Worm (Caenorhabditis elegans): Measurements from ENCODE around the gene R03D7.8.

R03D7.8 gene

ce11 chrII:10971677-10972076, 15.0 kb upstream of the R03D7.8 start:
- TF ChIP-seq lin-14 (GFP tag; optimal IDR thresholded peaks at IDR 0.05) (peak; percentile 35), pqm-1 (tag; optimal IDR thresholded peaks at IDR 0.05) (no peak), C04F5.9 (tag; optimal IDR thresholded peaks at IDR 0.05) (no peak), zip-4 (GFP tag; optimal IDR thresholded peaks at IDR 0.05) (no peak), elt-2 (tag; optimal IDR thresholded peaks at IDR 0.05) (no peak)

ce11 chrII:10970625-10971024, 13.9 kb upstream of the R03D7.8 start:
- no peak for TF ChIP-seq snpc-4 (tag; optimal IDR thresholded peaks at IDR 0.05)
- no peak for TF ChIP-seq ceh-8 (GFP tag; optimal IDR thresholded peaks at IDR 0.05)
- TF ChIP-seq nhr-19 (GFP tag; conservative IDR thresholded peaks at IDR 0.05): no peak
- no peak for TF ChIP-seq jun-1 (tag; optimal IDR thresholded peaks at IDR 0.05)
- no peak for TF ChIP-seq unc-62 (GFP tag; optimal IDR thresholded peaks at IDR 0.05)
- TF ChIP-seq C34B4.2 (tag; optimal IDR thresholded peaks at IDR 0.05): no peak
- no peak for TF ChIP-seq nhr-71 (tag; optimal IDR thresholded peaks at IDR 0.05)
- no peak for TF ChIP-seq C16A3.4 (tag; optimal IDR thresholded peaks at IDR 0.05)
- TF ChIP-seq hlh-17 (GFP tag; optimal IDR thresholded peaks at IDR 0.05; ENCODE audit: borderline replicate concordance): no peak
- TF ChIP-seq skn-1 (tag; optimal IDR thresholded peaks at IDR 0.05): no peak
- TF ChIP-seq swsn-7 (tag; optimal IDR thresholded peaks at IDR 0.05): no peak
- TF ChIP-seq lir-3 (tag; optimal IDR thresholded peaks at IDR 0.05; ENCODE audit: poor library complexity): no peak
- TF ChIP-seq hlh-4 (tag; optimal IDR thresholded peaks at IDR 0.05): no peak
- no peak for TF ChIP-seq aly-2 (tag; optimal IDR thresholded peaks at IDR 0.05)
- no peak for TF ChIP-seq elt-2 (tag; optimal IDR thresholded peaks at IDR 0.05)
- TF ChIP-seq nhr-47 (tag; optimal IDR thresholded peaks at IDR 0.05): peak; percentile 27
- no peak for TF ChIP-seq ztf-4 (tag; optimal IDR thresholded peaks at IDR 0.05)
- TF ChIP-seq isw-1 (GFP tag; IDR thresholded peaks at IDR 0.05): no peak
- TF ChIP-seq fkh-10 (GFP tag; optimal IDR thresholded peaks at IDR 0.05): no peak
- TF ChIP-seq unc-30 (tag; optimal IDR thresholded peaks at IDR 0.05): no peak
- no peak for TF ChIP-seq ceh-82 (tag; optimal IDR thresholded peaks at IDR 0.05)
- TF ChIP-seq elt-3 (tag; optimal IDR thresholded peaks at IDR 0.05): no peak
- TF ChIP-seq F16B12.6 (tag; optimal IDR thresholded peaks at IDR 0.05): no peak
- TF ChIP-seq hpl-2 (GFP tag; optimal IDR thresholded peaks at IDR 0.05): no peak
- TF ChIP-seq unc-130 (tag; optimal IDR thresholded peaks at IDR 0.05): no peak
- TF ChIP-seq lsy-2 (tag; optimal IDR thresholded peaks at IDR 0.05): no peak
- TF ChIP-seq fos-1 (tag; optimal IDR thresholded peaks at IDR 0.05): no peak
- TF ChIP-seq lin-39 (tag; optimal IDR thresholded peaks at IDR 0.05): no peak
- TF ChIP-seq dpl-1 (GFP tag; optimal IDR thresholded peaks at IDR 0.05): no peak
- no peak for TF ChIP-seq efl-1 (optimal IDR thresholded peaks at IDR 0.05)
- TF ChIP-seq efl-1 (GFP tag; optimal IDR thresholded peaks at IDR 0.05 in 1 of 2): peak in 1 of 2 experiments; percentile 28
- TF ChIP-seq nhr-77 (tag; optimal IDR thresholded peaks at IDR 0.05): no peak
- TF ChIP-seq ceh-88 (GFP tag; IDR thresholded peaks at IDR 0.05): no peak
- TF ChIP-seq unc-86 (tag; optimal IDR thresholded peaks at IDR 0.05): peak; percentile 29
- peak; percentile 69 for TF ChIP-seq egl-13 (tag; optimal IDR thresholded peaks at IDR 0.05)
- TF ChIP-seq rnt-1 (tag; optimal IDR thresholded peaks at IDR 0.05): no peak
- TF ChIP-seq aha-1 (tag; optimal IDR thresholded peaks at IDR 0.05): no peak
- no peak for TF ChIP-seq efl-3 (GFP tag; optimal IDR thresholded peaks at IDR 0.05)
- no peak for TF ChIP-seq mab-9 (GFP tag; IDR thresholded peaks at IDR 0.05)
- TF ChIP-seq mdl-1 (tag; optimal IDR thresholded peaks at IDR 0.05): no peak
- no peak for TF ChIP-seq Y116A8C.19 (tag; optimal IDR thresholded peaks at IDR 0.05; ENCODE audit: borderline replicate concordance)
- TF ChIP-seq lin-14 (GFP tag; optimal IDR thresholded peaks at IDR 0.05): peak; percentile 21
- no peak for TF ChIP-seq grh-1 (GFP tag; IDR thresholded peaks at IDR 0.05)

Data from whole organism, L1 larva.